Fruit fly (Drosophila melanogaster) whole organism, prepupa: ENCODE measurements around the gene CalpC.

ENCODE experiments used
- CG8119 ChIP-seq: fragments of 200-800 bp; sonication (Bioruptor generic); IDR thresholded peaks from 3 replicates; pipeline ENCODE4 v1.3.6; 2022; ENCODE audit warnings: missing biosample characterization, missing genetic modification characterization
- achi ChIP-seq: fragments of 200-800 bp; sonication (Bioruptor generic); optimal IDR thresholded peaks from 3 replicates; lab custom pipeline; 2016; ENCODE audit warnings: missing biosample characterization, missing genetic modification characterization

DNA sequence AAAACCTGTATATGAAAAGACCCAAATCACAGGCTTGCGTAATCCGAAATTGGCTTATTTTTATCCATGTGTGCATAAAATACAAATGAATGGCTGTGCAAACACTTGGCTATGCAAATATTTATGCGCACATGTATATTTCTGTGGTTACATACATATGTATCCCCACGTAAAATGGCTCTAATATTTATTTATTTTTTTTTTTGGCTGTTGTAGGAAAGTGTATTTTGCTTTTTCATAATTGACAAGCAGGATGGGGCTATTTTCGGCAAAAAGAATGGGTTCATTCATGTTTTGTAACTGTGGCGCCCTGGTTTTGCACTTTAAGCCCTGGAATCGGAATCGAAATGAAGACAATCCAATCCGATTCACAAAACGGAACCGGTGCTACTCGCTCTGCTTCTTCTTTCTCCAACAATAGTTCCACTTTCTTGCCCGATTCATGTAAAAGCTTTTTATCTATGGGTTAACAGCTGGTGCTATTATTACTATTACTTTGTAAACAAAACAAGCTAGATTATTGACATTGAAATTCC is 9.6 kb downstream of the CalpC start:
- TF ChIP-seq CG8119 (peak; percentile 82), achi (GFP tag; lab: Kevin White, UChicago) (peak; percentile 80)
